Worm (Caenorhabditis elegans) whole organism, L4/young adult: ENCODE measurements around the gene dnc-4.

Source experiments
- W03F9.2 ChIP-seq: fragments of 150-350 bp; optimal IDR thresholded peaks from 2 replicates; lab custom pipeline; 2014; ENCODE audit warnings: missing biosample characterization, missing genetic modification characterization
- dao-5 ChIP-seq: sonication (generic microtip); optimal IDR thresholded peaks from 2 replicates; lab custom pipeline; 2016; ENCODE audit warnings: missing genotype, missing genetic modification characterization, moderate library complexity, missing compliant biosample characterization
- him-1 ChIP-seq: sonication (generic microtip); optimal IDR thresholded peaks from 2 replicates; lab custom pipeline; 2016; ENCODE audit warnings: missing genotype, missing genetic modification reagents, missing genetic modification characterization, missing compliant biosample characterization

dnc-4 gene

DNA sequence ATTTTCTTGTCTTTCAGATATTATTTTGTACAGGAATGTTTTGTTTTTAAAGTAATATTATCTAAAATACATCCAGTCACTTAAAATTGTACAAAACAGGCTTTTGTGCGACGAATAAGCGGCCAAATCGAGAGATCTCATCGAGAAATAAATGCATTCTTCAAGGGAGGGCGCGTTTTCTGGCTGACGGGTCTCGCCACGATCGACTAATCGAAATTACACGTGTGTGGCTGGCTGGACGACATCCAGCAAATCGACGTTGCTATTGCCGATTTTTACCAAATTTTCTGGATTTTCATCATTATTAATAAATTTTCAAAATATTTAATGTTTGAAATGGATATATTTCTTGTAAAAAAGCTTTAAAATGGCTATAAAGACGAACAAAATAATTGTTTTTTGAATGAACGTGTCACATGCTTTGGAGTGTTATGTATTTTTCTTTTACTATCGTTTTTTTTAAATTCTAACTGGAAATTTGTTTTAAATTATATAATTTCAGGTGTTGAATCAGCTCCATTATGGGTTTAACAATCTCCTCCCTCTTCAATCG, 37.5 kb downstream of the dnc-4 start, which contains the start of gene arf-5:
arf-5 (plus strand) TSS at position 503 of the 553 bp plus-strand sequence.
- TF ChIP-seq him-1 (tag; lab: Kevin White, UChicago) (no peak), dao-5 (no peak), W03F9.2 (tag; lab: Kevin White, UChicago) (no peak)

DNA sequence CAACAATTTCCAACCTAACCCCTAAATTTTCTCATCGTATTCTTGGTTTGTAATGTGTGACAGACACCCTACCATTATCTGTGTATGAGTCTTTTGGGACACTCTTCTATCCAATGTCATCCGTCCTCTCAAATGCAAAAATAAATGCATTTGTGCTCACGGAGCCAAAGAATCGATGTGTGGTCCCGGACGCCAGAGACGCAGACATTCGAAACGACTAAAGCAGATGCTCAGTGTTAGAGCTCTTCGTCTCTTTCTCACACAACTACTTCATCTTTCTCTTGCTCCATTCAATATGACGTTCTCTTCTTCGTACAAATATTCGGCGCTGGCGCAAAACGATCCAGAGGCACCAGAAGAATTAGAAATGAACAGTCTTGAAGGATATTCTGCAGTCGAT, 40.0 kb downstream of the dnc-4 start, which contains the start of gene unc-24:
unc-24 (plus strand) TSS at position 283 of the 400 bp plus-strand sequence.
- TF ChIP-seq W03F9.2 (tag; lab: Kevin White, UChicago) (no peak), him-1 (tag; lab: Kevin White, UChicago) (no peak), dao-5 (no peak)

DNA sequence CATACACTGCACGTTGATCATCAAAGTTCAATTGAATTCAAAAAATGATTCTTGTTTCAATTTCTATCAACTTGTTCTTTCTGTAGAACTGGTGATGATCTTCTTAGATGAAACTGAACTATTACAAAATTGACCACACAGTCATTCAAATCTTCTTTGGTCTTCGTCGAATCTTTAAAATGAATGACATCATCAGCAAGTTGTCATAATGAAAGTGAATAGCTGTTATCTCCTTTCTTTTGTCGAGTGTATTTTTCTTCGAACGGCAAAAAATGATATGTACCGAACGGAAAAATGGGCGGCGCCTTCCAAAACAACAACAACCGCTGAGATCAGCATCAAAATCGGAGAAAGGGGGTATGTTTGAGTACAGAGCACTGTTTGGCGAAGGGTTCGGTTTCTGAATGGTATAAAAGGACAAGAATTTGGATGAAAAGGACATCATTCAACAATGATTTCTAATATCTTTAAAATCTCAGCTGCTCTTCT, 42.1 kb downstream of the dnc-4 start, which contains the start of gene ora-1:
ora-1 (plus strand) TSS at position 439 of the 489 bp plus-strand sequence.
- no peak for TF ChIP-seq dao-5
- TF ChIP-seq him-1 (tag; lab: Kevin White, UChicago) = no peak
- no peak for TF ChIP-seq W03F9.2 (tag; lab: Kevin White, UChicago)

DNA sequence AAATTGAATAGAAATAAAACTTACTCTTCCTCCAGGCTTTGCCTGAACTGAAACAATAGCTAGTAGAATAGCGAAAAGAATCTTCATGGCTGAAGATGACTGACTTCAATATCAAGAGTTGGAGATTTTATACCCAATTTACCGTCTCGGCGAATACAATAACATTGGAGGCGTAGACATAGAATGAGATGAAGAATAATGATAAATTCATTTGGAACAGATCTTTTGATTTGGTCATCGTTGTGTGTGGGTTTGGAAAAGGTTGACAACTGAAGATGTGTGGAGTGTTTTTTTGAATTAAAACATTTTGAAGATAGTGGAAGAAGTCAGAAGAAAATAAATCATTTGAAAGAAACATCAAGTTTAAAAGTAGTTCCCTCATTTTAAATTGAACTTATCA, 43.4 kb downstream of the dnc-4 start, which contains the start of gene F57H12.6:
F57H12.6 (minus strand) TSS at position 101 of the 400 bp plus-strand sequence.
- TF ChIP-seq him-1 (tag; lab: Kevin White, UChicago) = no peak
- TF ChIP-seq dao-5 = no peak
- no peak for TF ChIP-seq W03F9.2 (tag; lab: Kevin White, UChicago)
